Fruit fly (Drosophila melanogaster) whole organism, embryonic: ENCODE measurements around the gene Gk1.

Source experiments
- Ada2b ChIP-seq: fragments of 200-800 bp; sonication (Bioruptor generic); IDR thresholded peaks from 2 replicates; pipeline ENCODE4 v1.3.6; 2022; ENCODE audit warnings: missing biosample characterization, missing genetic modification characterization
- Atf-2 ChIP-seq: fragments of 200-800 bp; sonication (Bioruptor generic); optimal IDR thresholded peaks from 2 replicates; lab custom pipeline; 2016; ENCODE audit warnings: missing biosample characterization, missing genetic modification characterization
- BEAF-32 ChIP-seq: fragments of 200-800 bp; sonication (Bioruptor generic); optimal IDR thresholded peaks from 3 replicates; lab custom pipeline; 2017; ENCODE audit warnings: missing biosample characterization, missing genetic modification characterization, mild to moderate bottlenecking, moderate library complexity, missing genetic modification reagents
- CG10366 ChIP-seq: fragments of 200-800 bp; sonication (Bioruptor generic); IDR thresholded peaks from 2 replicates; pipeline ENCODE4 v1.3.6; 2022; ENCODE audit warnings: missing biosample characterization, missing genetic modification characterization
- CG10543 ChIP-seq: fragments of 200-800 bp; sonication (Bioruptor generic); optimal IDR thresholded peaks from 3 replicates; lab custom pipeline; 2017; ENCODE audit warnings: missing biosample characterization, mild to moderate bottlenecking, missing genetic modification characterization, moderate library complexity
- CG10959 ChIP-seq: fragments of 200-800 bp; sonication (Bioruptor generic); IDR thresholded peaks from 2 replicates; pipeline ENCODE4 v1.3.6; 2022; ENCODE audit warnings: missing biosample characterization, missing genetic modification characterization
- CG12104 ChIP-seq: fragments of 200-800 bp; sonication (Bioruptor generic); optimal IDR thresholded peaks from 3 replicates; lab custom pipeline; 2016; ENCODE audit warnings: missing biosample characterization, missing genetic modification characterization
- CG12299 ChIP-seq: fragments of 200-800 bp; sonication (Bioruptor generic); optimal IDR thresholded peaks from 2 replicates; lab custom pipeline; 2018; ENCODE audit warnings: missing biosample characterization, mild to moderate bottlenecking, missing genetic modification characterization
- CG15514 ChIP-seq: fragments of 200-800 bp; sonication (Bioruptor generic); optimal IDR thresholded peaks from 3 replicates; lab custom pipeline; 2017; ENCODE audit warnings: missing biosample characterization, missing genetic modification characterization, mild to moderate bottlenecking, moderate library complexity, missing genetic modification reagents
- CG2199 ChIP-seq: fragments of 200-800 bp; sonication (Bioruptor generic); IDR thresholded peaks from 3 replicates; pipeline ENCODE4 v1.3.6; 2022; ENCODE audit warnings: missing biosample characterization, missing genetic modification characterization
- CG2678 ChIP-seq: fragments of 200-800 bp; sonication (Bioruptor generic); optimal IDR thresholded peaks from 3 replicates; lab custom pipeline; 2019; ENCODE audit warnings: missing biosample characterization, mild to moderate bottlenecking, missing genetic modification characterization, moderate library complexity
- CG30431 ChIP-seq: fragments of 200-800 bp; sonication (Bioruptor generic); optimal IDR thresholded peaks from 2 replicates; lab custom pipeline; 2017; ENCODE audit warnings: missing biosample characterization, missing genetic modification characterization
- CG4820 ChIP-seq: fragments of 200-800 bp; sonication (Bioruptor generic); optimal IDR thresholded peaks from 3 replicates; lab custom pipeline; 2016; ENCODE audit warnings: missing biosample characterization, missing genetic modification characterization
- CG7839 ChIP-seq: fragments of 200-800 bp; sonication (Bioruptor generic); optimal IDR thresholded peaks from 3 replicates; lab custom pipeline; 2018; ENCODE audit warnings: missing biosample characterization, mild to moderate bottlenecking, missing genetic modification characterization, moderate library complexity
- CG7987 ChIP-seq: fragments of 200-800 bp; sonication (Bioruptor generic); optimal IDR thresholded peaks from 2 replicates; lab custom pipeline; 2018; ENCODE audit warnings: missing biosample characterization, mild to moderate bottlenecking, missing genetic modification characterization, moderate library complexity
- CG8478 ChIP-seq: fragments of >200 bp; optimal IDR thresholded peaks from 2 replicates; lab custom pipeline; 2018
- Dbx ChIP-seq: fragments of 200-800 bp; sonication (Bioruptor generic); IDR thresholded peaks from 3 replicates; pipeline ENCODE4 v1.3.6; 2022; ENCODE audit warnings: missing biosample characterization, missing genetic modification characterization
- Dek ChIP-seq: fragments of 200-800 bp; sonication (Bioruptor generic); optimal IDR thresholded peaks from 3 replicates; lab custom pipeline; 2019; ENCODE audit warnings: missing biosample characterization, mild to moderate bottlenecking, missing genetic modification characterization, moderate library complexity
- ERR ChIP-seq: fragments of 200-800 bp; sonication (Bioruptor generic); optimal IDR thresholded peaks from 2 replicates; lab custom pipeline; 2016; ENCODE audit warnings: missing biosample characterization, missing genetic modification characterization
- Hand ChIP-seq: fragments of 200-800 bp; sonication (Bioruptor generic); optimal IDR thresholded peaks from 2 replicates; lab custom pipeline; 2017; ENCODE audit warnings: mild to moderate bottlenecking, missing biosample characterization, missing genetic modification reagents, missing genetic modification characterization
- Lhr ChIP-seq: fragments of 200-800 bp; sonication (Bioruptor generic); optimal IDR thresholded peaks from 3 replicates; lab custom pipeline; 2017; ENCODE audit warnings: mild to moderate bottlenecking, missing biosample characterization, missing genetic modification reagents, missing genetic modification characterization
- Lpt ChIP-seq: fragments of >200 bp; optimal IDR thresholded peaks from 2 replicates; lab custom pipeline; 2018; ENCODE audit warnings: missing biosample characterization, missing genetic modification characterization
- MTF-1 ChIP-seq: fragments of 200-800 bp; sonication (Bioruptor generic); optimal IDR thresholded peaks from 2 replicates; lab custom pipeline; 2018; ENCODE audit warnings: missing biosample characterization, mild to moderate bottlenecking, missing genetic modification characterization, borderline replicate concordance
- Med ChIP-seq: fragments of 200-800 bp; sonication (Bioruptor generic); peaks from one replicate; lab custom pipeline; 2016; ENCODE audit warnings: missing biosample characterization, missing genetic modification characterization, mild to moderate bottlenecking, inconsistent platforms, moderate library complexity
- Mrtf ChIP-seq: fragments of 200-800 bp; sonication (Bioruptor generic); IDR thresholded peaks from 3 replicates; pipeline ENCODE4 v1.3.6; 2022; ENCODE audit warnings: missing biosample characterization, missing genetic modification characterization
- NK7.1 ChIP-seq: fragments of 200-800 bp; sonication (Bioruptor generic); optimal IDR thresholded peaks from 3 replicates; lab custom pipeline; 2016; ENCODE audit warnings: missing biosample characterization, missing genetic modification characterization
- Nf-YA ChIP-seq: fragments of 200-800 bp; sonication (Bioruptor generic); IDR thresholded peaks from 2 replicates; pipeline ENCODE4 v1.3.6; 2022; ENCODE audit warnings: missing biosample characterization, missing genetic modification characterization
- Opbp ChIP-seq: fragments of 200-800 bp; sonication (Bioruptor generic); IDR thresholded peaks from 3 replicates; pipeline ENCODE4 v1.3.6; 2022; ENCODE audit warnings: missing biosample characterization, missing genetic modification characterization; ENCODE audit not compliant: partially characterized antibody
- Poxn ChIP-seq: fragments of 200-800 bp; sonication (Bioruptor generic); IDR thresholded peaks from 2 replicates; pipeline ENCODE4 v1.3.6; 2022; ENCODE audit warnings: missing biosample characterization, missing genetic modification characterization
- Ptx1 ChIP-seq: fragments of 200-800 bp; sonication (Bioruptor generic); IDR thresholded peaks from 2 replicates; pipeline ENCODE4 v1.3.6; 2022; ENCODE audit warnings: missing biosample characterization, missing genetic modification characterization
- Rx ChIP-seq: fragments of 200-800 bp; sonication (Bioruptor generic); IDR thresholded peaks from 2 replicates; pipeline ENCODE4 v1.3.6; 2022; ENCODE audit warnings: missing biosample characterization, missing genetic modification characterization
- Scr ChIP-seq: fragments of 200-800 bp; sonication (Bioruptor generic); IDR thresholded peaks from 2 replicates; pipeline ENCODE4 v1.3.6; 2022; ENCODE audit warnings: missing biosample characterization, missing genetic modification characterization; ENCODE audit not compliant: partially characterized antibody
- Spps ChIP-seq: fragments of 200-800 bp; sonication (Bioruptor generic); optimal IDR thresholded peaks from 2 replicates; lab custom pipeline; 2018; ENCODE audit warnings: missing biosample characterization, mild to moderate bottlenecking, missing genetic modification characterization
- Stat92E ChIP-seq, 3 experiments: fragments of >200 bp in 2 of 3; fragments of 200-800 bp in 1 of 3; sonication (Bioruptor generic) in 1 of 3; optimal IDR thresholded peaks; 2 replicates each; lab custom pipeline; 2017 to 2019; ENCODE audit warnings: missing biosample characterization in 3 of 3, missing genetic modification characterization in 3 of 3, mild to moderate bottlenecking in 1 of 3, moderate library complexity in 1 of 3
- amos ChIP-seq: fragments of 200-800 bp; sonication (Bioruptor generic); IDR thresholded peaks from 2 replicates; pipeline ENCODE4 v1.3.6; 2022; ENCODE audit warnings: missing biosample characterization, missing genetic modification characterization; ENCODE audit not compliant: partially characterized antibody
- bsh ChIP-seq, 2 experiments: fragments of 200-800 bp; sonication (Bioruptor generic); optimal IDR thresholded peaks; 2 replicates each; lab custom pipeline; 2017 to 2018; ENCODE audit warnings: mild to moderate bottlenecking in 2 of 2, missing biosample characterization in 2 of 2, missing genetic modification characterization in 2 of 2, moderate library complexity in 1 of 2
- ci ChIP-seq: fragments of 200-800 bp; sonication (Bioruptor generic); IDR thresholded peaks from 3 replicates; pipeline ENCODE4 v1.3.6; 2022; ENCODE audit warnings: missing biosample characterization, missing genetic modification characterization
- croc ChIP-seq: fragments of 200-800 bp; sonication (Bioruptor generic); conservative IDR thresholded peaks from 3 replicates; pipeline ENCODE4 v1.3.6; 2022; ENCODE audit warnings: missing biosample characterization, missing genetic modification characterization
- dati ChIP-seq: fragments of 200-800 bp; sonication (Bioruptor generic); IDR thresholded peaks from 2 replicates; pipeline ENCODE4 v1.3.6; 2022; ENCODE audit warnings: missing biosample characterization, missing genetic modification characterization
- gce ChIP-seq: fragments of 200-800 bp; sonication (Bioruptor generic); IDR thresholded peaks from 3 replicates; pipeline ENCODE4 v1.3.6; 2022; ENCODE audit warnings: missing biosample characterization, missing genetic modification characterization
- hkb ChIP-seq, 2 experiments: fragments of 200-800 bp in 1 of 2; fragments of >200 bp in 1 of 2; sonication (Bioruptor generic) in 1 of 2; IDR thresholded peaks in 1 of 2; optimal IDR thresholded peaks in 1 of 2; 2 replicates each; pipeline versions ENCODE4 v1.3.6 to Lab custom; 2017 to 2022; ENCODE audit warnings: missing biosample characterization in 1 of 2, missing genetic modification characterization in 1 of 2
- mld ChIP-seq: fragments of 200-800 bp; sonication (Bioruptor generic); IDR thresholded peaks from 3 replicates; pipeline ENCODE4 v1.3.6; 2022; ENCODE audit warnings: missing biosample characterization, missing genetic modification characterization; ENCODE audit not compliant: partially characterized antibody
- otp ChIP-seq: fragments of 200-800 bp; sonication (Bioruptor generic); IDR thresholded peaks from 3 replicates; pipeline ENCODE4, ENCODE4 v1.3.6; 2022; ENCODE audit warnings: missing biosample characterization, missing genetic modification characterization
- pzg ChIP-seq: fragments of 200-800 bp; sonication (Bioruptor generic); optimal IDR thresholded peaks from 3 replicates; lab custom pipeline; 2018; ENCODE audit warnings: missing biosample characterization, mild to moderate bottlenecking, missing genetic modification characterization, moderate library complexity
- tio ChIP-seq: fragments of 200-800 bp; sonication (Bioruptor generic); optimal IDR thresholded peaks from 2 replicates; lab custom pipeline; 2017; ENCODE audit warnings: missing biosample characterization, missing genetic modification characterization, inconsistent platforms
- trem ChIP-seq: fragments of 200-800 bp; optimal IDR thresholded peaks from 3 replicates; lab custom pipeline; 2019; ENCODE audit warnings: missing biosample characterization, mild to moderate bottlenecking, missing genetic modification characterization, moderate library complexity
- vnd ChIP-seq: fragments of 200-800 bp; sonication (Bioruptor generic); IDR thresholded peaks from 3 replicates; pipeline ENCODE4 v1.3.6; 2022; ENCODE audit warnings: missing biosample characterization, missing genetic modification characterization; ENCODE audit not compliant: partially characterized antibody
- zen2 ChIP-seq: fragments of 200-800 bp; sonication (Bioruptor generic); IDR thresholded peaks from 3 replicates; pipeline ENCODE4 v1.3.6; 2022; ENCODE audit warnings: missing biosample characterization, missing genetic modification characterization; ENCODE audit not compliant: partially characterized antibody

Gk1 gene

dm6 chr3L:199050-199745 is 6.4 kb downstream of the Gk1 start (continued):
- TF ChIP-seq CG7839 (tag; lab: Kevin White, UChicago) (no peak), mld (GFP tag; lab: Robert Waterston, UW) (no peak), CG30431 (GFP tag; lab: Kevin White, UChicago) (no peak), trem (tag; lab: Kevin White, UChicago) (no peak), Nf-YA (GFP tag; lab: Robert Waterston, UW) (peak; percentile 42; the same call in 1 of the 2 replicates), bsh (GFP tag; optimal IDR thresholded peaks at IDR 0.05; lab: Kevin White, UChicago) (no peak), CG10543 (no peak), dati (GFP tag; lab: Robert Waterston, UW) (no peak), pzg (peak; percentile 56), Lpt (GFP tag; lab: Kevin White, UChicago) (no peak), Scr (GFP tag; lab: Robert Waterston, UW) (no peak), Lhr (no peak), CG12104 (GFP tag; lab: Kevin White, UChicago) (no peak), MTF-1 (peak; percentile 17), Spps (no peak), vnd (GFP tag; lab: Robert Waterston, UW) (peak; percentile 39; the same call in 1 of the 3 replicates), gce (no peak), ERR (GFP tag; lab: Kevin White, UChicago) (no peak), zen2 (GFP tag; lab: Robert Waterston, UW) (peak; percentile 41; the same call in 1 of the 3 replicates), CG7987 (GFP tag; lab: Kevin White, UChicago) (peak; percentile 13), Dek (tag; lab: Kevin White, UChicago) (peak; percentile 35), Ada2b (GFP tag; lab: Robert Waterston, UW) (peak; percentile 21; the same call in 1 of the 2 replicates), Atf-2 (GFP tag; lab: Kevin White, UChicago) (peak; percentile 1), hkb (optimal IDR thresholded peaks at IDR 0.05; lab: Kevin White, UChicago) (no peak), hkb (GFP tag; IDR thresholded peaks at IDR 0.05; lab: Robert Waterston, UW) (0 out of 2 replicates have a peak, but pooled peaks have one; percentile 33), Poxn (no peak), Hand (GFP tag; lab: Kevin White, UChicago) (no peak), Ptx1 (GFP tag; lab: Robert Waterston, UW) (peak; percentile 45), Stat92E (GFP tag; optimal IDR thresholded peaks at IDR 0.05; lab: Kevin White, UChicago) (peak in 1 of 3 experiments; percentile 23), CG15514 (peak; percentile 25), CG12299 (tag; lab: Kevin White, UChicago) (peak; percentile 13), Mrtf (GFP tag; lab: Robert Waterston, UW) (no peak), Dbx (GFP tag; lab: Robert Waterston, UW) (peak; percentile 42; the same call in 1 of the 3 replicates), CG10959 (GFP tag; lab: Robert Waterston, UW) (no peak), CG2678 (tag; lab: Kevin White, UChicago) (no peak), BEAF-32 (GFP tag; lab: Kevin White, UChicago) (no peak), Opbp (peak; percentile 78), Rx (GFP tag; lab: Robert Waterston, UW) (0 out of 2 replicates have a peak, but pooled peaks have one; percentile 17), croc (peak; percentile 20; the same call in 1 of the 3 replicates), Med (GFP tag; lab: Kevin White, UChicago) (peak; percentile 93), amos (GFP tag; lab: Robert Waterston, UW) (peak; percentile 64), CG10366 (GFP tag; lab: Robert Waterston, UW) (peak; percentile 15; the same call in 1 of the 2 replicates), tio (GFP tag; lab: Kevin White, UChicago) (no peak), CG8478 (lab: Kevin White, UChicago) (peak; percentile 91), ci (GFP tag; lab: Robert Waterston, UW) (peak; percentile 52; the same call in 1 of the 3 replicates), otp (GFP tag; lab: Robert Waterston, UW) (no peak), NK7.1 (GFP tag; lab: Kevin White, UChicago) (no peak), CG4820 (GFP tag; lab: Kevin White, UChicago) (peak; percentile 7), CG2199 (peak; percentile 84; the same call in 1 of the 3 replicates)
